Worm (Caenorhabditis elegans) whole organism, L4 larva: ENCODE measurements around the gene Y37H2A.11.

ENCODE experiments used
- ceh-32 ChIP-seq: sonication (generic microtip); optimal IDR thresholded peaks from 2 replicates; lab custom pipeline; 2016; ENCODE audit warnings: mild to moderate bottlenecking, missing genetic modification characterization, missing compliant biosample characterization; ENCODE audit not compliant: poor library complexity
- lin-39 ChIP-seq: fragments of 150-350 bp; optimal IDR thresholded peaks from 2 replicates; lab custom pipeline; 2014; ENCODE audit warnings: missing biosample characterization, missing genetic modification reagents, missing genetic modification characterization
- nhr-237 ChIP-seq: sonication (generic microtip); optimal IDR thresholded peaks from 2 replicates; lab custom pipeline; 2017; ENCODE audit warnings: missing biosample characterization, missing genetic modification characterization
- unc-39 ChIP-seq: sonication (generic microtip); optimal IDR thresholded peaks from 2 replicates; lab custom pipeline; 2017; ENCODE audit warnings: missing biosample characterization, missing genetic modification characterization
- zag-1 ChIP-seq: fragments of 150-350 bp; optimal IDR thresholded peaks from 2 replicates; lab custom pipeline; 2014; ENCODE audit warnings: missing biosample characterization, missing genetic modification characterization

DNA sequence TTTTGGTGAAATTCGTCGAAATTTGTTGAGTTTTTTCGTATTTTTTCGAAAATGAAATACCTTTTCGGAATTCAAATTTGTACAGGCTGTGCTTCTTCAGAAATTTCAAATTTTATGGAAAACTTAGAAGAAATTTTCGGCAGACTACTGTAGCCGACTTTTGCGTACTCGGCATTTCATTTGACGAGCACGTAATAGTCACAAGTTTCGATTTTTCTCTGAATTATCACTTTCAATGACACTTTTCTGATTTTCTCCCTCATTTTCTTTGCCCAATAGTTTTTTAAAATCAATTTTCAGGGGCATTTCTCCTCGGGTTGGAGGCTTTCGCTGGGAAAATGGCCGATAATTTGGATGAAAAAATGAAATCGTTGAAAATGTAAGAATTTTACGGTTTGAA is 17.6 kb upstream of the Y37H2A.11 start, which contains the start of gene fbxa-107:
- TF ChIP-seq lin-39 (tag; lab: Kevin White, UChicago) (no peak), nhr-237 (no peak), zag-1 (tag; lab: Kevin White, UChicago) (no peak), ceh-32 (tag; lab: Kevin White, UChicago) (no peak), unc-39 (tag; lab: Kevin White, UChicago) (no peak)
